Worm (Caenorhabditis elegans) whole organism, mixed stage, embryonic: ENCODE results near the gene tbc-11.

Experiments used
- M03D4.4 ChIP-seq: sonication (generic microtip); optimal IDR thresholded peaks from 2 replicates; lab custom pipeline; 2017; ENCODE audit warnings: mild to moderate bottlenecking, missing genetic modification characterization, missing compliant biosample characterization
- bed-3 ChIP-seq: fragments of 200-800 bp; sonication (Bioruptor generic); optimal IDR thresholded peaks from 3 replicates; lab custom pipeline; 2018; ENCODE audit warnings: mild to moderate bottlenecking, missing genetic modification characterization, moderate library complexity, missing compliant biosample characterization
- blmp-1 ChIP-seq: fragments of 150-350 bp; optimal IDR thresholded peaks from 2 replicates; lab custom pipeline; 2014; ENCODE audit warnings: missing biosample characterization, missing genetic modification characterization
- ceh-39 ChIP-seq: fragments of 150-350 bp; optimal IDR thresholded peaks from 2 replicates; lab custom pipeline; 2014; ENCODE audit warnings: missing biosample characterization, missing genetic modification characterization
- ceh-43 ChIP-seq: fragments of 200-800 bp; sonication (Bioruptor generic); optimal IDR thresholded peaks from 2 replicates; lab custom pipeline; 2018; ENCODE audit warnings: mild to moderate bottlenecking, missing genetic modification characterization, moderate library complexity, missing compliant biosample characterization
- ceh-83 ChIP-seq: fragments of 200-800 bp; sonication (Bioruptor generic); optimal IDR thresholded peaks from 2 replicates; lab custom pipeline; 2018; ENCODE audit warnings: mild to moderate bottlenecking, missing genetic modification characterization, missing compliant biosample characterization
- ces-1 ChIP-seq: fragments of 150-350 bp; optimal IDR thresholded peaks from 2 replicates; lab custom pipeline; 2014; ENCODE audit warnings: missing biosample characterization, missing genetic modification reagents, missing genetic modification characterization
- cnd-1 ChIP-seq: fragments of 200-800 bp; sonication (Bioruptor generic); optimal IDR thresholded peaks from 2 replicates; lab custom pipeline; 2018; ENCODE audit warnings: mild to moderate bottlenecking, missing genetic modification characterization, missing compliant biosample characterization
- drap-1 ChIP-seq: fragments of 200-800 bp; sonication (Bioruptor generic); optimal IDR thresholded peaks from 3 replicates; lab custom pipeline; 2018; ENCODE audit warnings: mild to moderate bottlenecking, missing genetic modification characterization, missing compliant biosample characterization
- elt-1 ChIP-seq: sonication (generic microtip); optimal IDR thresholded peaks from 2 replicates; lab custom pipeline; 2017; ENCODE audit warnings: missing genetic modification characterization, mild to moderate bottlenecking, missing compliant biosample characterization, antibody characterized with exemption, moderate library complexity, borderline replicate concordance; ENCODE audit not compliant: insufficient read depth
- elt-3 ChIP-seq: fragments of 150-350 bp; optimal IDR thresholded peaks from 2 replicates; lab custom pipeline; 2014; ENCODE audit warnings: missing biosample characterization, missing genetic modification characterization
- flh-1 ChIP-seq: fragments of 200-800 bp; sonication (Bioruptor generic); optimal IDR thresholded peaks from 2 replicates; lab custom pipeline; 2018; ENCODE audit warnings: mild to moderate bottlenecking, missing genetic modification characterization, moderate library complexity, missing compliant biosample characterization
- ham-2 ChIP-seq: fragments of 200-800 bp; sonication (Bioruptor generic); optimal IDR thresholded peaks from 2 replicates; lab custom pipeline; 2018; ENCODE audit warnings: mild to moderate bottlenecking, missing genetic modification characterization, missing compliant biosample characterization
- hlh-1 ChIP-seq: fragments of 150-350 bp; optimal IDR thresholded peaks from 2 replicates; lab custom pipeline; 2014; ENCODE audit warnings: missing biosample characterization, missing genetic modification reagents, missing genetic modification characterization
- lin-13 ChIP-seq: fragments of 150-350 bp; optimal IDR thresholded peaks from 2 replicates; lab custom pipeline; 2014; ENCODE audit warnings: missing biosample characterization, missing genetic modification characterization
- lin-32 ChIP-seq: fragments of 200-800 bp; sonication (Bioruptor generic); optimal IDR thresholded peaks from 2 replicates; lab custom pipeline; 2018; ENCODE audit warnings: mild to moderate bottlenecking, missing genetic modification characterization, missing compliant biosample characterization
- lsy-2 ChIP-seq: fragments of 150-350 bp; optimal IDR thresholded peaks from 2 replicates; lab custom pipeline; 2014; ENCODE audit warnings: missing biosample characterization, missing genetic modification characterization
- mab-5 ChIP-seq: fragments of 150-350 bp; optimal IDR thresholded peaks from 2 replicates; lab custom pipeline; 2014; ENCODE audit warnings: missing biosample characterization, missing genetic modification characterization
- mep-1 ChIP-seq: fragments of 150-350 bp; optimal IDR thresholded peaks from 2 replicates; lab custom pipeline; 2017; ENCODE audit warnings: missing biosample characterization, missing genetic modification reagents, missing genetic modification characterization, inconsistent platforms
- mls-2 ChIP-seq: sonication (generic microtip); optimal IDR thresholded peaks from 2 replicates; lab custom pipeline; 2016; ENCODE audit warnings: mild to moderate bottlenecking, missing genetic modification characterization, moderate library complexity, missing compliant biosample characterization
- nhr-12 ChIP-seq: fragments of 150-350 bp; optimal IDR thresholded peaks from 2 replicates; lab custom pipeline; 2014; ENCODE audit warnings: missing biosample characterization, missing genetic modification characterization
- nhr-2 ChIP-seq: fragments of 150-350 bp; optimal IDR thresholded peaks from 2 replicates; lab custom pipeline; 2014; ENCODE audit warnings: missing biosample characterization, missing genetic modification characterization
- nhr-237 ChIP-seq: fragments of 150-350 bp; optimal IDR thresholded peaks from 2 replicates; lab custom pipeline; 2014; ENCODE audit warnings: missing biosample characterization, missing genetic modification characterization
- nhr-28 ChIP-seq: fragments of 150-350 bp; optimal IDR thresholded peaks from 2 replicates; lab custom pipeline; 2014; ENCODE audit warnings: missing biosample characterization, missing genetic modification characterization
- nhr-76 ChIP-seq: sonication (generic microtip); optimal IDR thresholded peaks from 2 replicates; lab custom pipeline; 2017; ENCODE audit warnings: missing biosample characterization, missing genetic modification characterization
- pha-4 ChIP-seq: fragments of 150-350 bp; optimal IDR thresholded peaks from 2 replicates; lab custom pipeline; 2018; ENCODE audit warnings: missing biosample characterization, missing genetic modification reagents, missing genetic modification characterization
- sem-2 ChIP-seq: fragments of 200-800 bp; sonication (Bioruptor generic); optimal IDR thresholded peaks from 2 replicates; lab custom pipeline; 2018; ENCODE audit warnings: mild to moderate bottlenecking, missing genetic modification characterization, missing compliant biosample characterization
- snpc-4 ChIP-seq: fragments of 150-350 bp; optimal IDR thresholded peaks from 2 replicates; lab custom pipeline; 2014; ENCODE audit warnings: missing biosample characterization, missing genetic modification characterization
- sptf-1 ChIP-seq: sonication (generic microtip); optimal IDR thresholded peaks from 2 replicates; lab custom pipeline; 2017; ENCODE audit warnings: mild to moderate bottlenecking, missing genetic modification characterization, moderate library complexity, missing compliant biosample characterization
- tbx-8 ChIP-seq: fragments of 200-800 bp; sonication (Bioruptor generic); optimal IDR thresholded peaks from 2 replicates; lab custom pipeline; 2018; ENCODE audit warnings: mild to moderate bottlenecking, missing genetic modification characterization, moderate library complexity, missing compliant biosample characterization
- unc-120 ChIP-seq: sonication (generic microtip); optimal IDR thresholded peaks from 2 replicates; lab custom pipeline; 2017; ENCODE audit warnings: missing genetic modification characterization, missing compliant biosample characterization; ENCODE audit not compliant: poor library complexity, severe bottlenecking
- unc-39 ChIP-seq: fragments of 150-350 bp; optimal IDR thresholded peaks from 2 replicates; lab custom pipeline; 2014; ENCODE audit warnings: missing biosample characterization, missing genetic modification characterization
- unc-62 ChIP-seq: fragments of 150-350 bp; optimal IDR thresholded peaks from 2 replicates; lab custom pipeline; 2014; ENCODE audit warnings: missing biosample characterization, missing genetic modification reagents, missing genetic modification characterization
- zip-8 ChIP-seq: fragments of 150-350 bp; optimal IDR thresholded peaks from 2 replicates; lab custom pipeline; 2014; ENCODE audit warnings: missing biosample characterization, missing genetic modification characterization
- ztf-11 ChIP-seq: fragments of 150-350 bp; optimal IDR thresholded peaks from 2 replicates; lab custom pipeline; 2014; ENCODE audit warnings: missing biosample characterization, missing genetic modification characterization

The tbc-11 gene

DNA sequence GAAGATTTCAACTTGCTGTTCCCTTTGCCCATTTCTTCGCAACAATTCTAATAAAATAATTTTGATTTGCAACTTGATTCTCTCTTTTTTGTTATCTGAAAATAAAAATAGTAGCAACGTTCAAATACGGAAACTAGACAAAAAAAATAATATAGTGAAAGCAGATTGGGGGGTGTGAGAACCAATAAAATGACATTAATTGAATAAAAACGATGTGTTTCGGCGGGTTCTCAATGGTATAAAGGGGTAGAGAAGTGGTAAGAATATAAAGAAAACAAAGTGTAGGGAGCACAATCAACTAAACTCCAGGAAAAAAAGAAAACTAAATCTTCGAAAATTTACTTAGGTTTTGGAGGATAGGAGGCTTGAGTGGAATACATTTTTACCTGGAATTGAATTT lies 38.4 kb downstream of the tbc-11 start, which contains the start of gene ncs-1:
ncs-1 (minus strand) TSS at position 101 of the 400 bp plus-strand sequence.
- no peak for TF ChIP-seq nhr-76 (tag; lab: Kevin White, UChicago)
- no peak for TF ChIP-seq unc-120 (tag; lab: Kevin White, UChicago)
- no peak for TF ChIP-seq M03D4.4 (tag; lab: Kevin White, UChicago)
- TF ChIP-seq mls-2 (tag; lab: Kevin White, UChicago), result no peak

DNA sequence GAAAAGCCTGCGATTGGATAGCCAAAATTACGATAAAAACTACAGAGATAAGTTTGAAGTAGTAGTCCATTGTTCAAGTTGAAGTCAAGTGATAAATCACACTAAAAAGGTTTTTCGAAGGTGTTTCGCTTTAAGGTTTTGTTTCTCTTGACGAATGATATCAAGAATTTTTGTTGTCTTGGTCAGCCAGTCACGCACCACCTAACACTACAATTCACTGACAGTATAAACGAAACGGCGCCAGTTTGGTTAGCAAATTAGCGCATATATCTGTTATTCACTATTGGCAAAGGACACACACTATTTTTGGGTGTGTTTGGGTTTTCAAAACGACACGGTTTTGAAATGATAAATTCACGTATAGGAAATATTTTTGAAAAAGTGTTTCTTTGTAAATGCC lies 45.3 kb downstream of the tbc-11 start, which contains the start of gene C44C1.6:
C44C1.6 (minus strand) TSS at position 199 of the 400 bp plus-strand sequence.
- TF ChIP-seq sptf-1 (tag; lab: Kevin White, UChicago) (no peak), bed-3 (GFP tag; lab: Kevin White, UChicago) (no peak), ceh-43 (GFP tag; lab: Kevin White, UChicago) (no peak), cnd-1 (tag; lab: Kevin White, UChicago) (no peak), ceh-83 (GFP tag; lab: Kevin White, UChicago) (no peak), elt-3 (tag; lab: Kevin White, UChicago) (no peak), lsy-2 (tag; lab: Kevin White, UChicago) (no peak), hlh-1 (tag; lab: Kevin White, UChicago) (no peak), elt-1 (no peak), pha-4 (tag; lab: Kevin White, UChicago) (no peak), ces-1 (GFP tag; lab: Kevin White, UChicago) (no peak)

DNA sequence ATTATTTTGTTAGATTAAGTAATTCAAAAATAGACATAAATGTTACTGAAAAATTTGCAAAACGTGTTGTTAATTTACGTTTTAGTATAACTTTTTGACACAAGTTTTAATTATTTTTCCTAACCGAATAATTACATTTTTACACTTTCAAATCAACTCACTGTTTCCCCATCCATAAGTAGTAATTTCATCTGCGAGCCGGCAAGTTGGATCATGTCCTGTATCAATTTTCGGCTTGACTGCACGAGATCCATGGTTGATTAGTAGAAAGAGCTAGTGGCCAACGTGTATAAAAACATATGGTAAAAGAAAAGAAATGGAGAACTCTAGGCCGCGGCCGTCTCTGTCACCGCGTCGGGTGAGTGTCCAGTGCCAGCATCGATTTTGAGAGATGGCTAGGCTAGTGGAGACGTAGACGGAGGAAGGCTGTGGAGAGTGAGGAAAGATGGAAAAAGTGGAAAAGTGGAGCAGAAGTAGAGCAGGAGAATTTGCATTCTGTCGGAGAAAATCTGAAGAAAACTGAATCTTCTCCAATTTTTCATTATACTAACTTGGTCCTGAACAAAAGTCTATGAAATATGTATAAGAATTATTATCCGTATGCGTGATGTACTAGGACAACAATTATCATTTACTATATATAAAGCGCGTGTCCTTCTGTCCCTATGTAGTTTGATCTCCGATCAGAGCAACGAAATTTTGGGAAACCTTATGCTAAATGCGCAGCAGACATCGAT lies 49.9 kb downstream of the tbc-11 start, which contains the start of gene vps-45:
vps-45 (minus strand) TSS at position 350 of the 737 bp plus-strand sequence.
- TF ChIP-seq lin-13 (tag; lab: Kevin White, UChicago) (no peak), ces-1 (GFP tag; lab: Kevin White, UChicago) (peak; percentile 44), elt-3 (tag; lab: Kevin White, UChicago) (no peak), cnd-1 (tag; lab: Kevin White, UChicago) (no peak), nhr-76 (tag; lab: Kevin White, UChicago) (no peak), unc-120 (tag; lab: Kevin White, UChicago) (peak; percentile 8), tbx-8 (GFP tag; lab: Kevin White, UChicago) (no peak), mls-2 (tag; lab: Kevin White, UChicago) (peak; percentile 16), pha-4 (tag; lab: Kevin White, UChicago) (no peak), drap-1 (GFP tag; lab: Kevin White, UChicago) (no peak), lsy-2 (tag; lab: Kevin White, UChicago) (peak; percentile 32), zip-8 (tag; lab: Kevin White, UChicago) (no peak), nhr-12 (tag; lab: Kevin White, UChicago) (no peak), ham-2 (GFP tag; lab: Kevin White, UChicago) (peak; percentile 37), hlh-1 (tag; lab: Kevin White, UChicago) (no peak), snpc-4 (tag; lab: Kevin White, UChicago) (no peak), ztf-11 (tag; lab: Kevin White, UChicago) (no peak), unc-62 (GFP tag; lab: Kevin White, UChicago) (no peak), ceh-43 (GFP tag; lab: Kevin White, UChicago) (no peak), elt-1 (no peak), sptf-1 (tag; lab: Kevin White, UChicago) (no peak), nhr-2 (tag; lab: Kevin White, UChicago) (no peak), ceh-83 (GFP tag; lab: Kevin White, UChicago) (no peak), nhr-28 (no peak), lin-32 (GFP tag; lab: Kevin White, UChicago) (peak; percentile 26), ceh-39 (tag; lab: Kevin White, UChicago) (no peak), M03D4.4 (tag; lab: Kevin White, UChicago) (no peak), nhr-237 (tag; lab: Kevin White, UChicago) (no peak), unc-39 (tag; lab: Kevin White, UChicago) (no peak), mep-1 (tag; lab: Kevin White, UChicago) (no peak), blmp-1 (tag; lab: Kevin White, UChicago) (no peak), flh-1 (no peak), bed-3 (GFP tag; lab: Kevin White, UChicago) (no peak), mab-5 (no peak), sem-2 (GFP tag; lab: Kevin White, UChicago) (no peak)
